Worm (Caenorhabditis elegans) whole organism, early embryonic: ENCODE measurements around the gene acs-4.

Experiments used
- ama-1 ChIP-seq: fragments of 150-350 bp; optimal IDR thresholded peaks from 2 replicates; lab custom pipeline; 2014
- ceh-13 ChIP-seq: fragments of 200-800 bp; sonication (Bioruptor generic); optimal IDR thresholded peaks from 2 replicates; lab custom pipeline; 2018; ENCODE audit warnings: mild to moderate bottlenecking, missing genetic modification characterization, missing compliant biosample characterization
- pes-1 ChIP-seq: fragments of 200-800 bp; sonication (Bioruptor generic); IDR thresholded peaks from 2 replicates; pipeline ENCODE4 v1.3.6; 2022; ENCODE audit warnings: missing genetic modification reagents, missing genetic modification characterization, missing compliant biosample characterization

DNA sequence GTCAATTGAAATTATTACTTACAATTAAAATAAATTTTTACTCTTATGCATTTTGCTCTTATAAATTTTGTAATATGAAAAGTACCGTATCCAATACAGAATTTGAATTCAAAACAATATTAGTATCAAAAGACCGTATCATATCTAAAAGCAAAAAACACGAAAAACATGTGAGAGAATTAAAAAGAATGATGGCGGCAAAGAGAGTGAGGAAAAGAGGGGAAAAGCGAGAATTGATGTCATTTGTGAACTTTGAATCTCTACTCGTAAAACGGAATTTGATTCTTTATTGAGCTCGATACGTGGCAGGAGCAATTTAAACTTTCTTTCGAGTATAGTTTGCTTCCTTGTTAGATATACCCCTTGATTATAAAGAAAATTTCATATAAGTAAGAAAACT, 13.1 kb upstream of the acs-4 start:
- no peak for TF ChIP-seq ama-1 (lab: Kevin White, UChicago)
- TF ChIP-seq pes-1 = no peak
- no peak for TF ChIP-seq ceh-13
